Fruit fly (Drosophila melanogaster) whole organism, adult: ENCODE results near the gene CG7069.

Experiments used
- CG14711 ChIP-seq: fragments of 200-800 bp; sonication (Bioruptor generic); optimal IDR thresholded peaks from 2 replicates; lab custom pipeline; 2018; ENCODE audit warnings: missing biosample characterization, mild to moderate bottlenecking, missing genetic modification characterization, moderate library complexity
- CG7101 ChIP-seq: fragments of 200-800 bp; sonication (Bioruptor generic); optimal IDR thresholded peaks from 2 replicates; lab custom pipeline; 2018; ENCODE audit warnings: missing biosample characterization, mild to moderate bottlenecking, missing genetic modification characterization, moderate library complexity
- bab1 ChIP-seq: fragments of 200-800 bp; sonication (Bioruptor generic); optimal IDR thresholded peaks from 3 replicates; lab custom pipeline; 2019; ENCODE audit warnings: missing biosample characterization, mild to moderate bottlenecking, missing genetic modification characterization, moderate library complexity
- cic ChIP-seq: fragments of 200-800 bp; sonication (Bioruptor generic); optimal IDR thresholded peaks from 2 replicates; lab custom pipeline; 2017; ENCODE audit warnings: missing biosample characterization, mild to moderate bottlenecking, missing genetic modification characterization, moderate library complexity

dm6 chr3R:22379942-22380341 lies 7.3 kb downstream of the CG7069 start, which contains the start of gene CG34149:
- TF ChIP-seq bab1 (GFP tag; lab: Kevin White, UChicago) = no peak
- TF ChIP-seq cic = no peak
- no peak for TF ChIP-seq CG14711 (tag; lab: Kevin White, UChicago)
- no peak for TF ChIP-seq CG7101 (tag; lab: Kevin White, UChicago)
